Worm (Caenorhabditis elegans): ENCODE results near the gene eef-1G.
A peak's percentile ranks its signal among the peaks of the same experiment; 100 is the strongest.

Gene eef-1G

DNA sequence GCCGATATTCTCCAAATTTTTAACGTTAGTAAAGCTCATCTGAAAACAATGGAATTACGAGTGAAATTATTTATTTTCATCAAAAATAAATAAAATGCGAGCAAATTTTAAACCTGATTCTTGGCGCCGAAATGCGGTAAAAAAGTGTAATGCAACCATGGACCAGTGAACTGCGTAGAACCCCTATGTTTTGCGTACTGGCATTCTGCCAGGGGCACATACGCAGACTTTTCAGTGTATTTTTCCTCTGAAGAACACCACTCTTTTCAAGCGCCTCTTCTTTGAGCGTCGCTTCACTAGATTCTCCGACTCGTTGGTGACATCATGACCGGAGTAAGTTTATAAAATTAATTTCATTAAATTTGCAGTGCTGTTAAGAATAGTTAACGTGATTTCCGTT, at the start of gene eef-1G, which contains the start of gene ctf-4:
eef-1G (plus strand) TSS at position 219 of the 400 bp plus-strand sequence.
ctf-4 (minus strand) TSS at position 39 of the 400 bp plus-strand sequence.
- TF ChIP-seq pqm-1 (tag; optimal IDR thresholded peaks at IDR 0.05) (no peak), unc-30 (tag; optimal IDR thresholded peaks at IDR 0.05) (no peak), C16A3.4 (tag; optimal IDR thresholded peaks at IDR 0.05) (peak; percentile 98), elt-2 (tag; optimal IDR thresholded peaks at IDR 0.05) (peak; percentile 92), isw-1 (GFP tag; IDR thresholded peaks at IDR 0.05) (peak; percentile 94), sptf-1 (tag; optimal IDR thresholded peaks at IDR 0.05) (no peak), unc-130 (tag; optimal IDR thresholded peaks at IDR 0.05) (peak; percentile 99), ceh-82 (tag; optimal IDR thresholded peaks at IDR 0.05) (peak; percentile 88 to 98 (median 94)), efl-1 (optimal IDR thresholded peaks at IDR 0.05) (peak; percentile 96 to 99), efl-1 (GFP tag; optimal IDR thresholded peaks at IDR 0.05 in 1 of 2) (peak; percentile 94 to 99), ceh-8 (GFP tag; optimal IDR thresholded peaks at IDR 0.05) (peak; percentile 72), fos-1 (tag; optimal IDR thresholded peaks at IDR 0.05) (peak; percentile 93), nhr-19 (GFP tag; conservative IDR thresholded peaks at IDR 0.05) (peak; percentile 99), ztf-11 (tag; optimal IDR thresholded peaks at IDR 0.05) (peak in 1 of 2 experiments; percentile 67), snpc-4 (tag; optimal IDR thresholded peaks at IDR 0.05) (no peak), mdl-1 (tag; optimal IDR thresholded peaks at IDR 0.05) (peak in 1 of 2 experiments; percentile 93), egl-27 (tag; optimal IDR thresholded peaks at IDR 0.05) (peak in 1 of 2 experiments; percentile 34), lin-14 (GFP tag; optimal IDR thresholded peaks at IDR 0.05) (peak; percentile 99), unc-86 (tag; optimal IDR thresholded peaks at IDR 0.05) (peak; percentile 91), hlh-4 (tag; optimal IDR thresholded peaks at IDR 0.05) (no peak), nhr-47 (tag; optimal IDR thresholded peaks at IDR 0.05) (peak; percentile 96), nhr-237 (tag; optimal IDR thresholded peaks at IDR 0.05) (peak; percentile 89), blmp-1 (tag; optimal IDR thresholded peaks at IDR 0.05) (peak; percentile 92), sup-37 (GFP tag; optimal IDR thresholded peaks at IDR 0.05) (peak; percentile 71), swsn-7 (tag; optimal IDR thresholded peaks at IDR 0.05) (peak; percentile 95), hpl-2 (GFP tag; optimal IDR thresholded peaks at IDR 0.05) (peak; percentile 89), nhr-12 (tag; optimal IDR thresholded peaks at IDR 0.05) (no peak), elt-3 (tag; optimal IDR thresholded peaks at IDR 0.05) (peak in 4 of 6 experiments; percentile 30 to 96 (median 94)), alr-1 (tag; optimal IDR thresholded peaks at IDR 0.05; ENCODE audit: borderline replicate concordance) (no peak), mep-1 (tag; optimal IDR thresholded peaks at IDR 0.05) (peak; percentile 98), fkh-8 (tag; optimal IDR thresholded peaks at IDR 0.05) (peak; percentile 97), nhr-71 (tag; optimal IDR thresholded peaks at IDR 0.05) (peak; percentile 98), irx-1 (tag; optimal IDR thresholded peaks at IDR 0.05) (peak; percentile 90), lir-3 (tag; optimal IDR thresholded peaks at IDR 0.05; ENCODE audit: poor library complexity) (peak; percentile 81), pax-3 (tag; optimal IDR thresholded peaks at IDR 0.05) (peak; percentile 91), ceh-88 (GFP tag; IDR thresholded peaks at IDR 0.05) (peak; percentile 85), lin-15B (tag; optimal IDR thresholded peaks at IDR 0.05) (peak; percentile 92), C04F5.9 (tag; optimal IDR thresholded peaks at IDR 0.05) (peak; percentile 53), aha-1 (tag; optimal IDR thresholded peaks at IDR 0.05) (peak; percentile 47), ama-1 (optimal IDR thresholded peaks at IDR 0.05) (peak; percentile 51), nhr-90 (tag; optimal IDR thresholded peaks at IDR 0.05; ENCODE audit: poor library complexity) (peak; percentile 96), tbx-2 (tag; optimal IDR thresholded peaks at IDR 0.05) (peak; percentile 97), nhr-11 (tag; optimal IDR thresholded peaks at IDR 0.05) (peak; percentile 69), skn-1 (tag; optimal IDR thresholded peaks at IDR 0.05) (peak; percentile 96), dsc-1 (tag; optimal IDR thresholded peaks at IDR 0.05) (peak; percentile 95), ceh-63 (GFP tag; optimal IDR thresholded peaks at IDR 0.05) (no peak), nhr-76 (tag; optimal IDR thresholded peaks at IDR 0.05) (peak; percentile 15), ceh-90 (tag; optimal IDR thresholded peaks at IDR 0.05) (no peak), fkh-10 (GFP tag; optimal IDR thresholded peaks at IDR 0.05) (peak; percentile 80), nhr-28 (tag; optimal IDR thresholded peaks at IDR 0.05) (no peak), nhr-84 (tag; optimal IDR thresholded peaks at IDR 0.05) (no peak), mab-9 (GFP tag; IDR thresholded peaks at IDR 0.05) (peak; percentile 86), jun-1 (tag; optimal IDR thresholded peaks at IDR 0.05) (peak; percentile 91), nhr-20 (tag; optimal IDR thresholded peaks at IDR 0.05) (peak; percentile 99)

Data from whole organism, L1 larva.